Worm (Caenorhabditis elegans): ENCODE results near the gene col-8.

col-8 gene

ce11 chrIII:7012060-7012459, 8.3 kb downstream of the col-8 start:
- TF ChIP-seq ztf-23 (GFP tag; IDR thresholded peaks at IDR 0.05) (no peak), ztf-29 (GFP tag; IDR thresholded peaks at IDR 0.05) (no peak), ref-1 (GFP tag; conservative IDR thresholded peaks at IDR 0.05) (no peak), cog-1 (tag; optimal IDR thresholded peaks at IDR 0.05) (no peak), tab-1 (GFP tag; IDR thresholded peaks at IDR 0.05) (no peak), flt-1 (GFP tag; IDR thresholded peaks at IDR 0.05) (no peak), T22C8.4 (GFP tag; IDR thresholded peaks at IDR 0.05) (no peak), med-1 (GFP tag; optimal IDR thresholded peaks at IDR 0.05; ENCODE audit: insufficient read depth) (no peak), klf-2 (GFP tag; conservative IDR thresholded peaks at IDR 0.05) (no peak)

- TF ChIP-seq tab-1 (GFP tag; IDR thresholded peaks at IDR 0.05): no peak
- no peak for TF ChIP-seq cog-1 (tag; optimal IDR thresholded peaks at IDR 0.05)
- TF ChIP-seq ztf-23 (GFP tag; IDR thresholded peaks at IDR 0.05): no peak
- TF ChIP-seq flt-1 (GFP tag; IDR thresholded peaks at IDR 0.05): no peak
- no peak for TF ChIP-seq med-1 (GFP tag; optimal IDR thresholded peaks at IDR 0.05; ENCODE audit: insufficient read depth)
- TF ChIP-seq ztf-29 (GFP tag; IDR thresholded peaks at IDR 0.05): no peak
- no peak for TF ChIP-seq T22C8.4 (GFP tag; IDR thresholded peaks at IDR 0.05)
- no peak for TF ChIP-seq klf-2 (GFP tag; conservative IDR thresholded peaks at IDR 0.05)
Measured at ce11 chrIII:7008836-7009235, 11.6 kb downstream of the col-8 start, which contains the start of gene lgc-38. TSS of gene lgc-38 (plus strand) at chrIII:7009136.

- no peak for TF ChIP-seq ref-1 (GFP tag; conservative IDR thresholded peaks at IDR 0.05)
- no peak for TF ChIP-seq cog-1 (tag; optimal IDR thresholded peaks at IDR 0.05)
- TF ChIP-seq T22C8.4 (GFP tag; IDR thresholded peaks at IDR 0.05): no peak
Measured at ce11 chrIII:7005350-7005749, 15.1 kb downstream of the col-8 start, which contains the start of gene C06E8.5. TSS of gene C06E8.5 (minus strand) at chrIII:7005450.

- no peak for TF ChIP-seq ref-1 (GFP tag; conservative IDR thresholded peaks at IDR 0.05)
- TF ChIP-seq klf-2 (GFP tag; conservative IDR thresholded peaks at IDR 0.05): no peak
- no peak for TF ChIP-seq med-1 (GFP tag; optimal IDR thresholded peaks at IDR 0.05; ENCODE audit: insufficient read depth)
- no peak for TF ChIP-seq flt-1 (GFP tag; IDR thresholded peaks at IDR 0.05)
- no peak for TF ChIP-seq T22C8.4 (GFP tag; IDR thresholded peaks at IDR 0.05)
Measured at ce11 chrIII:7002143-7002542, 18.3 kb downstream of the col-8 start.

- TF ChIP-seq klf-2 (GFP tag; conservative IDR thresholded peaks at IDR 0.05) (no peak), tab-1 (GFP tag; IDR thresholded peaks at IDR 0.05) (no peak), cog-1 (tag; optimal IDR thresholded peaks at IDR 0.05) (no peak), ref-1 (GFP tag; conservative IDR thresholded peaks at IDR 0.05) (no peak), T22C8.4 (GFP tag; IDR thresholded peaks at IDR 0.05) (no peak), ztf-23 (GFP tag; IDR thresholded peaks at IDR 0.05) (no peak), ztf-29 (GFP tag; IDR thresholded peaks at IDR 0.05) (no peak), flt-1 (GFP tag; IDR thresholded peaks at IDR 0.05) (no peak), med-1 (GFP tag; optimal IDR thresholded peaks at IDR 0.05; ENCODE audit: insufficient read depth) (no peak)
Measured at ce11 chrIII:6993179-6993578, 27.2 kb downstream of the col-8 start.

- TF ChIP-seq ztf-29 (GFP tag; IDR thresholded peaks at IDR 0.05): no peak
- no peak for TF ChIP-seq T22C8.4 (GFP tag; IDR thresholded peaks at IDR 0.05)
- TF ChIP-seq med-1 (GFP tag; optimal IDR thresholded peaks at IDR 0.05; ENCODE audit: insufficient read depth): no peak
- no peak for TF ChIP-seq ztf-23 (GFP tag; IDR thresholded peaks at IDR 0.05)
- no peak for TF ChIP-seq ref-1 (GFP tag; conservative IDR thresholded peaks at IDR 0.05)
- no peak for TF ChIP-seq cog-1 (tag; optimal IDR thresholded peaks at IDR 0.05)
- no peak for TF ChIP-seq klf-2 (GFP tag; conservative IDR thresholded peaks at IDR 0.05)
- TF ChIP-seq flt-1 (GFP tag; IDR thresholded peaks at IDR 0.05): no peak
- no peak for TF ChIP-seq tab-1 (GFP tag; IDR thresholded peaks at IDR 0.05)
Measured at ce11 chrIII:6992496-6992895, 27.9 kb downstream of the col-8 start.

ce11 chrIII:6991465-6991864, 28.9 kb downstream of the col-8 start:
- TF ChIP-seq ztf-29 (GFP tag; IDR thresholded peaks at IDR 0.05): no peak

ce11 chrIII:6989900-6990299, 30.5 kb downstream of the col-8 start, which contains the start of gene prk-1:
TSS of gene prk-1 (plus strand) at chrIII:6990168.
- no peak for TF ChIP-seq ztf-29 (GFP tag; IDR thresholded peaks at IDR 0.05)
- TF ChIP-seq tab-1 (GFP tag; IDR thresholded peaks at IDR 0.05): no peak
- no peak for TF ChIP-seq T22C8.4 (GFP tag; IDR thresholded peaks at IDR 0.05)
- TF ChIP-seq ref-1 (GFP tag; conservative IDR thresholded peaks at IDR 0.05): no peak
- no peak for TF ChIP-seq ztf-23 (GFP tag; IDR thresholded peaks at IDR 0.05)
- TF ChIP-seq klf-2 (GFP tag; conservative IDR thresholded peaks at IDR 0.05): no peak

- TF ChIP-seq ztf-29 (GFP tag; IDR thresholded peaks at IDR 0.05) (no peak), T22C8.4 (GFP tag; IDR thresholded peaks at IDR 0.05) (no peak), flt-1 (GFP tag; IDR thresholded peaks at IDR 0.05) (no peak), med-1 (GFP tag; optimal IDR thresholded peaks at IDR 0.05; ENCODE audit: insufficient read depth) (no peak), ztf-23 (GFP tag; IDR thresholded peaks at IDR 0.05) (no peak), tab-1 (GFP tag; IDR thresholded peaks at IDR 0.05) (no peak), cog-1 (tag; optimal IDR thresholded peaks at IDR 0.05) (no peak), klf-2 (GFP tag; conservative IDR thresholded peaks at IDR 0.05) (no peak), ref-1 (GFP tag; conservative IDR thresholded peaks at IDR 0.05) (no peak)
Measured at ce11 chrIII:6989201-6989600, 31.2 kb downstream of the col-8 start.

- TF ChIP-seq ztf-29 (GFP tag; IDR thresholded peaks at IDR 0.05) (no peak), cog-1 (tag; optimal IDR thresholded peaks at IDR 0.05) (no peak), flt-1 (GFP tag; IDR thresholded peaks at IDR 0.05) (no peak), med-1 (GFP tag; optimal IDR thresholded peaks at IDR 0.05; ENCODE audit: insufficient read depth) (no peak), tab-1 (GFP tag; IDR thresholded peaks at IDR 0.05) (no peak), T22C8.4 (GFP tag; IDR thresholded peaks at IDR 0.05) (no peak), ref-1 (GFP tag; conservative IDR thresholded peaks at IDR 0.05) (no peak), ztf-23 (GFP tag; IDR thresholded peaks at IDR 0.05) (no peak), klf-2 (GFP tag; conservative IDR thresholded peaks at IDR 0.05) (no peak)
Measured at ce11 chrIII:6988060-6988459, 32.3 kb downstream of the col-8 start.
